Fruit fly (Drosophila melanogaster) whole organism, embryonic: ENCODE results near the gene Cngl.

Source experiments
- BEAF-32 ChIP-seq: fragments of 200-800 bp; sonication (Bioruptor generic); optimal IDR thresholded peaks from 3 replicates; lab custom pipeline; 2017; ENCODE audit warnings: missing biosample characterization, missing genetic modification characterization, mild to moderate bottlenecking, moderate library complexity, missing genetic modification reagents
- CG12071 ChIP-seq: fragments of 200-800 bp; sonication (Bioruptor generic); optimal IDR thresholded peaks from 3 replicates; lab custom pipeline; 2018; ENCODE audit warnings: missing biosample characterization, mild to moderate bottlenecking, missing genetic modification characterization
- CG1233 ChIP-seq: fragments of 200-800 bp; sonication (Bioruptor generic); optimal IDR thresholded peaks from 4 replicates; lab custom pipeline; 2018; ENCODE audit warnings: missing biosample characterization, mild to moderate bottlenecking, missing genetic modification characterization
- CG12769 ChIP-seq: fragments of 200-800 bp; sonication (Bioruptor generic); optimal IDR thresholded peaks from 2 replicates; lab custom pipeline; 2019; ENCODE audit warnings: missing biosample characterization, mild to moderate bottlenecking, missing genetic modification characterization, moderate library complexity
- CG13424 ChIP-seq: fragments of 200-800 bp; sonication (Bioruptor generic); optimal IDR thresholded peaks from 2 replicates; lab custom pipeline; 2019; ENCODE audit warnings: missing biosample characterization, mild to moderate bottlenecking, missing genetic modification characterization, moderate library complexity
- CG14667 ChIP-seq: fragments of 200-800 bp; sonication (Bioruptor generic); IDR thresholded peaks from 2 replicates; pipeline ENCODE4 v1.3.6; 2022; ENCODE audit warnings: missing biosample characterization, missing genetic modification characterization
- CG15479 ChIP-seq: fragments of 200-800 bp; sonication (Bioruptor generic); optimal IDR thresholded peaks from 3 replicates; lab custom pipeline; 2019; ENCODE audit warnings: missing biosample characterization, mild to moderate bottlenecking, missing genetic modification characterization, moderate library complexity
- CG17328 ChIP-seq: fragments of 200-800 bp; sonication (Bioruptor generic); IDR thresholded peaks from 2 replicates; pipeline ENCODE4 v1.3.6; 2022; ENCODE audit warnings: missing biosample characterization, missing genetic modification characterization
- CG17829 ChIP-seq: fragments of 200-800 bp; optimal IDR thresholded peaks from 2 replicates; lab custom pipeline; 2019; ENCODE audit warnings: missing biosample characterization, mild to moderate bottlenecking, missing genetic modification characterization, moderate library complexity
- CG1832 ChIP-seq: fragments of 200-800 bp; sonication (Bioruptor generic); optimal IDR thresholded peaks from 2 replicates; lab custom pipeline; 2017; ENCODE audit warnings: missing biosample characterization, mild to moderate bottlenecking, missing genetic modification characterization, inconsistent platforms
- CG4424 ChIP-seq: fragments of 200-800 bp; sonication (Bioruptor generic); optimal IDR thresholded peaks from 3 replicates; lab custom pipeline; 2016; ENCODE audit warnings: missing biosample characterization, missing genetic modification characterization
- CG4730 ChIP-seq: fragments of 200-800 bp; sonication (Bioruptor generic); IDR thresholded peaks from 2 replicates; pipeline ENCODE4 v1.3.6; 2022; ENCODE audit warnings: missing biosample characterization, missing genetic modification characterization
- CG6689 ChIP-seq: fragments of 200-800 bp; sonication (Bioruptor generic); IDR thresholded peaks from 2 replicates; pipeline ENCODE4 v1.3.6; 2022; ENCODE audit warnings: missing biosample characterization, missing genetic modification characterization
- CG8478 ChIP-seq: fragments of >200 bp; optimal IDR thresholded peaks from 2 replicates; lab custom pipeline; 2018
- CG8765 ChIP-seq: fragments of 200-800 bp; sonication (Bioruptor generic); IDR thresholded peaks from 2 replicates; pipeline ENCODE4 v1.3.6; 2022; ENCODE audit warnings: missing biosample characterization, missing genetic modification characterization
- CG9727 ChIP-seq: fragments of 200-800 bp; sonication (Bioruptor generic); optimal IDR thresholded peaks from 3 replicates; lab custom pipeline; 2017; ENCODE audit warnings: missing biosample characterization, mild to moderate bottlenecking, missing genetic modification characterization
- Drgx ChIP-seq: fragments of 200-800 bp; sonication (Bioruptor generic); IDR thresholded peaks from 2 replicates; pipeline ENCODE4 v1.3.6; 2022; ENCODE audit warnings: missing biosample characterization, missing genetic modification characterization
- E2f1 ChIP-seq: fragments of 200-800 bp; sonication (Bioruptor generic); IDR thresholded peaks from 2 replicates; pipeline ENCODE4 v1.3.6; 2022; ENCODE audit warnings: missing biosample characterization, missing genetic modification characterization
- Ets65A ChIP-seq: fragments of 200-800 bp; sonication (Bioruptor generic); peaks from one replicate; lab custom pipeline; 2016; ENCODE audit warnings: missing biosample characterization, missing genetic modification characterization
- GATAe ChIP-seq: fragments of 200-800 bp; sonication (Bioruptor generic); conservative IDR thresholded peaks from 2 replicates; pipeline ENCODE4 v1.3.6; 2022; ENCODE audit warnings: missing biosample characterization, missing genetic modification characterization
- HLH3B ChIP-seq: fragments of 200-800 bp; sonication (Bioruptor generic); IDR thresholded peaks from 2 replicates; pipeline ENCODE4 v1.3.6; 2022; ENCODE audit warnings: missing biosample characterization, missing genetic modification characterization
- Lhr ChIP-seq: fragments of 200-800 bp; sonication (Bioruptor generic); optimal IDR thresholded peaks from 3 replicates; lab custom pipeline; 2017; ENCODE audit warnings: mild to moderate bottlenecking, missing biosample characterization, missing genetic modification reagents, missing genetic modification characterization
- Med ChIP-seq: fragments of 200-800 bp; sonication (Bioruptor generic); peaks from one replicate; lab custom pipeline; 2016; ENCODE audit warnings: missing biosample characterization, missing genetic modification characterization, mild to moderate bottlenecking, inconsistent platforms, moderate library complexity
- Nf-YB ChIP-seq: fragments of 200-800 bp; sonication (Bioruptor generic); optimal IDR thresholded peaks from 3 replicates; lab custom pipeline; 2019; ENCODE audit warnings: missing biosample characterization, mild to moderate bottlenecking, missing genetic modification characterization, moderate library complexity
- Oli ChIP-seq: fragments of 200-800 bp; sonication (Bioruptor generic); optimal IDR thresholded peaks from 2 replicates; lab custom pipeline; 2018; ENCODE audit warnings: missing biosample characterization, mild to moderate bottlenecking, missing genetic modification characterization, moderate library complexity
- Ravus ChIP-seq: fragments of 200-800 bp; sonication (Bioruptor generic); IDR thresholded peaks from 2 replicates; pipeline ENCODE4 v1.3.6; 2022; ENCODE audit warnings: missing biosample characterization, missing genetic modification characterization
- Rx ChIP-seq: fragments of 200-800 bp; sonication (Bioruptor generic); IDR thresholded peaks from 2 replicates; pipeline ENCODE4 v1.3.6; 2022; ENCODE audit warnings: missing biosample characterization, missing genetic modification characterization
- Sox100B ChIP-seq: fragments of 200-800 bp; sonication (Bioruptor generic); optimal IDR thresholded peaks from 3 replicates; lab custom pipeline; 2018; ENCODE audit warnings: missing biosample characterization, mild to moderate bottlenecking, missing genetic modification characterization
- Sox102F ChIP-seq: fragments of 200-800 bp; sonication (Bioruptor generic); optimal IDR thresholded peaks from 2 replicates; lab custom pipeline; 2018; ENCODE audit warnings: missing biosample characterization, mild to moderate bottlenecking, missing genetic modification characterization, moderate library complexity
- Usf ChIP-seq: fragments of 200-800 bp; sonication (Bioruptor generic); optimal IDR thresholded peaks from 2 replicates; lab custom pipeline; 2017; ENCODE audit warnings: missing genotype, missing biosample characterization, missing genetic modification characterization
- Xbp1 ChIP-seq: fragments of 200-800 bp; sonication (Bioruptor generic); optimal IDR thresholded peaks from 3 replicates; lab custom pipeline; 2016; ENCODE audit warnings: missing biosample characterization, mild to moderate bottlenecking, missing genetic modification characterization
- al ChIP-seq: fragments of 200-800 bp; sonication (Bioruptor generic); IDR thresholded peaks from 2 replicates; pipeline ENCODE4 v1.3.6; 2022; ENCODE audit warnings: missing biosample characterization, missing genetic modification characterization
- ap ChIP-seq: fragments of 200-800 bp; sonication (Bioruptor generic); IDR thresholded peaks from 2 replicates; pipeline ENCODE4 v1.3.6; 2022; ENCODE audit warnings: missing biosample characterization, missing genetic modification characterization
- chm ChIP-seq: fragments of 200-800 bp; sonication (Bioruptor generic); IDR thresholded peaks from 2 replicates; pipeline ENCODE4 v1.3.6; 2022; ENCODE audit warnings: missing biosample characterization, missing genetic modification characterization
- crp ChIP-seq, 2 experiments: fragments of 200-800 bp; sonication (Bioruptor generic); optimal IDR thresholded peaks; 2 replicates in 1 of 2; 3 replicates in 1 of 2; lab custom pipeline; 2017; ENCODE audit warnings: missing biosample characterization in 2 of 2, missing genetic modification characterization in 2 of 2, mild to moderate bottlenecking in 1 of 2, moderate library complexity in 1 of 2
- ems ChIP-seq: fragments of 200-800 bp; sonication (Bioruptor generic); optimal IDR thresholded peaks from 3 replicates; lab custom pipeline; 2016; ENCODE audit warnings: missing biosample characterization, missing genetic modification characterization
- grau ChIP-seq: fragments of 200-800 bp; optimal IDR thresholded peaks from 3 replicates; lab custom pipeline; 2019; ENCODE audit warnings: missing biosample characterization, mild to moderate bottlenecking, missing genetic modification characterization, moderate library complexity
- grn ChIP-seq: fragments of 200-800 bp; sonication (Bioruptor generic); optimal IDR thresholded peaks from 3 replicates; lab custom pipeline; 2017; ENCODE audit warnings: missing biosample characterization, missing genetic modification characterization
- gsb-n ChIP-seq: fragments of 200-800 bp; sonication (Bioruptor generic); optimal IDR thresholded peaks from 3 replicates; lab custom pipeline; 2018; ENCODE audit warnings: missing biosample characterization, mild to moderate bottlenecking, missing genetic modification characterization
- ind ChIP-seq: fragments of 200-800 bp; sonication (Bioruptor generic); optimal IDR thresholded peaks from 3 replicates; lab custom pipeline; 2016; ENCODE audit warnings: missing biosample characterization, missing genetic modification characterization
- kah ChIP-seq: fragments of 200-800 bp; sonication (Bioruptor generic); optimal IDR thresholded peaks from 2 replicates; lab custom pipeline; 2018; ENCODE audit warnings: missing biosample characterization, mild to moderate bottlenecking, missing genetic modification characterization
- lola ChIP-seq, 3 experiments: fragments of >200 bp in 2 of 3; fragments of 200-800 bp in 1 of 3; sonication (Bioruptor generic) in 1 of 3; optimal IDR thresholded peaks; 2 replicates each; lab custom pipeline; 2017 to 2019; ENCODE audit warnings: missing biosample characterization in 3 of 3, missing genetic modification characterization in 3 of 3, mild to moderate bottlenecking in 1 of 3, moderate library complexity in 1 of 3
- lov ChIP-seq, 2 experiments: fragments of 200-800 bp in 1 of 2; fragments of >200 bp in 1 of 2; sonication (Bioruptor generic) in 1 of 2; IDR thresholded peaks in 1 of 2; optimal IDR thresholded peaks in 1 of 2; 2 replicates in 1 of 2; 3 replicates in 1 of 2; pipeline versions ENCODE4 v1.3.6 to Lab custom; 2017 to 2022; ENCODE audit warnings: missing biosample characterization in 1 of 2, missing genetic modification characterization in 1 of 2
- pho ChIP-seq: fragments of 200-800 bp; sonication (Bioruptor generic); optimal IDR thresholded peaks from 2 replicates; lab custom pipeline; 2016; ENCODE audit warnings: missing biosample characterization, missing genetic modification characterization
- phol ChIP-seq: fragments of 200-800 bp; sonication (Bioruptor generic); optimal IDR thresholded peaks from 3 replicates; lab custom pipeline; 2018; ENCODE audit warnings: missing biosample characterization, mild to moderate bottlenecking, missing genetic modification characterization, moderate library complexity
- slbo ChIP-seq: fragments of 200-800 bp; sonication (Bioruptor generic); IDR thresholded peaks from 2 replicates; pipeline ENCODE4 v1.3.6; 2022; ENCODE audit warnings: missing biosample characterization, missing genetic modification characterization
- sug ChIP-seq: fragments of 200-800 bp; optimal IDR thresholded peaks from 2 replicates; lab custom pipeline; 2019; ENCODE audit warnings: missing biosample characterization, mild to moderate bottlenecking, missing genetic modification characterization, moderate library complexity
- tgo ChIP-seq: fragments of 200-800 bp; sonication (Bioruptor generic); IDR thresholded peaks from 3 replicates; pipeline ENCODE4 v1.3.6; 2022; ENCODE audit warnings: missing biosample characterization, missing genetic modification characterization
- trem ChIP-seq: fragments of 200-800 bp; optimal IDR thresholded peaks from 3 replicates; lab custom pipeline; 2019; ENCODE audit warnings: missing biosample characterization, mild to moderate bottlenecking, missing genetic modification characterization, moderate library complexity
- tup ChIP-seq: fragments of 200-800 bp; sonication (Bioruptor generic); optimal IDR thresholded peaks from 2 replicates; lab custom pipeline; 2016; ENCODE audit warnings: missing biosample characterization, mild to moderate bottlenecking, missing genetic modification characterization, moderate library complexity

Gene Cngl

dm6 chrX:15453121-15453520 is 12.1 kb upstream of the Cngl start, which contains the start of gene CG11655 (continued):
- peak; percentile 37; the same call in 1 of the 2 replicates for TF ChIP-seq al (GFP tag; lab: Robert Waterston, UW)
- no peak for TF ChIP-seq CG12769 (tag; lab: Kevin White, UChicago)
- TF ChIP-seq BEAF-32 (GFP tag; lab: Kevin White, UChicago): no peak
- TF ChIP-seq CG17829 (tag; lab: Kevin White, UChicago): peak; percentile 38
- peak; percentile 54 for TF ChIP-seq grn (GFP tag; lab: Kevin White, UChicago)
- TF ChIP-seq CG13424: peak; percentile 13
- peak; percentile 82 for TF ChIP-seq CG1832 (GFP tag; lab: Kevin White, UChicago)
- TF ChIP-seq Usf: peak; percentile 21
- TF ChIP-seq ap (GFP tag; lab: Robert Waterston, UW): 0 out of 2 replicates have a peak, but pooled peaks have one; percentile 11
- peak; percentile 12; the same call in 1 of the 2 replicates for TF ChIP-seq Drgx (GFP tag; lab: Robert Waterston, UW)
- no peak for TF ChIP-seq CG12071 (GFP tag; lab: Kevin White, UChicago)
- 0 out of 2 replicates have a peak, but pooled peaks have one; percentile 43 for TF ChIP-seq chm
- TF ChIP-seq ind (GFP tag; lab: Kevin White, UChicago): peak; percentile 41
- no peak for TF ChIP-seq pho (GFP tag; lab: Kevin White, UChicago)
- TF ChIP-seq CG8478 (lab: Kevin White, UChicago): peak; percentile 66
- no peak for TF ChIP-seq gsb-n
- peak; percentile 26 for TF ChIP-seq Nf-YB
- TF ChIP-seq CG1233 (GFP tag; lab: Kevin White, UChicago): peak; percentile 38
- peak; percentile 24 for TF ChIP-seq sug (tag; lab: Kevin White, UChicago)
- peak; percentile 37 for TF ChIP-seq phol (tag; lab: Kevin White, UChicago)
- TF ChIP-seq Sox100B (GFP tag; lab: Kevin White, UChicago): no peak
- TF ChIP-seq GATAe (GFP tag; lab: Robert Waterston, UW): 0 out of 2 replicates have a peak, but pooled peaks have one; percentile 53
- TF ChIP-seq CG6689 (GFP tag; lab: Robert Waterston, UW): 0 out of 2 replicates have a peak, but pooled peaks have one; percentile 30
- peak; percentile 21; the same call in 1 of the 3 replicates for TF ChIP-seq tgo (GFP tag; lab: Robert Waterston, UW)
- TF ChIP-seq Med (GFP tag; lab: Kevin White, UChicago): peak; percentile 24
- peak; percentile 64 for TF ChIP-seq slbo (GFP tag; lab: Robert Waterston, UW)
- peak; percentile 5 for TF ChIP-seq kah (GFP tag; lab: Kevin White, UChicago)
- TF ChIP-seq Rx: 0 out of 2 replicates have a peak, but pooled peaks have one; percentile 23
- TF ChIP-seq lola (GFP tag; optimal IDR thresholded peaks at IDR 0.05; lab: Kevin White, UChicago): peak in 1 of 3 experiments; percentile 31
- peak; percentile 37 for TF ChIP-seq Oli (tag; lab: Kevin White, UChicago)
- TF ChIP-seq lov (optimal IDR thresholded peaks at IDR 0.05; lab: Kevin White, UChicago): no peak
- TF ChIP-seq lov (GFP tag; IDR thresholded peaks at IDR 0.05; lab: Robert Waterston, UW): no peak
- TF ChIP-seq grau (tag; lab: Kevin White, UChicago): peak; percentile 29
- peak; percentile 41 for TF ChIP-seq CG4424 (GFP tag; lab: Kevin White, UChicago)
- TF ChIP-seq trem (tag; lab: Kevin White, UChicago): peak; percentile 16
- peak; percentile 8 for TF ChIP-seq Lhr (GFP tag; lab: Kevin White, UChicago)
- TF ChIP-seq tup (GFP tag; lab: Kevin White, UChicago): no peak
- TF ChIP-seq ems (GFP tag; lab: Kevin White, UChicago): no peak
- TF ChIP-seq E2f1 (GFP tag; lab: Robert Waterston, UW): peak; percentile 28; the same call in 1 of the 2 replicates
- no peak for TF ChIP-seq CG14667 (GFP tag; lab: Robert Waterston, UW)
- peak; percentile 23 for TF ChIP-seq Xbp1 (GFP tag; lab: Kevin White, UChicago)
- TF ChIP-seq Sox102F (GFP tag; lab: Kevin White, UChicago): peak; percentile 17
- TF ChIP-seq CG17328 (GFP tag; lab: Robert Waterston, UW): 0 out of 2 replicates have a peak, but pooled peaks have one; percentile 46
- TF ChIP-seq crp (GFP tag; optimal IDR thresholded peaks at IDR 0.05; lab: Kevin White, UChicago): peak in 1 of 2 experiments; percentile 80
- peak; percentile 40 for TF ChIP-seq CG9727 (GFP tag; lab: Kevin White, UChicago)
- TF ChIP-seq HLH3B: 0 out of 2 replicates have a peak, but pooled peaks have one; percentile 13
- TF ChIP-seq CG8765 (GFP tag; lab: Robert Waterston, UW): no peak
- TF ChIP-seq Ets65A (GFP tag; lab: Kevin White, UChicago): peak; percentile 45
- no peak for TF ChIP-seq Ravus
- peak; percentile 54 for TF ChIP-seq CG15479 (GFP tag; lab: Kevin White, UChicago)
- TF ChIP-seq CG4730 (GFP tag; lab: Robert Waterston, UW): no peak
